Fruit fly (Drosophila melanogaster): Measurements from ENCODE around the gene Skp2.

Skp2 gene

DNA sequence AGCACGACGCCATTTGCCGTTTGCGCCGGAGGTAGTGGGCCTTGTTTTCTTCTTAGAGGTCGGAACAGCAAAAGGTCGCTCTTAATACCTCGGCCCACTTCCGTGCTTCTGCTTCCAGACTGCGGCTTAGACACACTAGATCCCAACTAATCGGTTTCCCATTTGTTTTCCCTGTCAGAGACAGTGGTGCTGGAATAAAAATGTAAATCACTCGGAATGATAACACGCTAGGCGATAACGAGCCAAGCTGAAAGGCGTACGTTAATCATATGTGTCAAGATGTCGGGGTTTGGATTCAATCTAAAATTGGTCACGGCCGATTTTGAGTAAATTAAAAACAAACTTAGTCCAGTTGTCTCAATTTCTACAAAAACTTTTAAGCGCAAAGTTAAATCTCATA is 42.8 kb downstream of the Skp2 start, which contains the start of gene Nepl11:
Gene Nepl11, minus strand, starts transcription at position 152 of the 400 bp plus-strand sequence.
- no peak for TF ChIP-seq usp (GFP tag; optimal IDR thresholded peaks at IDR 0.05)
- TF ChIP-seq Dll (optimal IDR thresholded peaks at IDR 0.05): no peak
- no peak for TF ChIP-seq pan (optimal IDR thresholded peaks at IDR 0.05)
- TF ChIP-seq psq (optimal IDR thresholded peaks at IDR 0.05): no peak
- TF ChIP-seq EcR (GFP tag; optimal IDR thresholded peaks at IDR 0.05): no peak

DNA sequence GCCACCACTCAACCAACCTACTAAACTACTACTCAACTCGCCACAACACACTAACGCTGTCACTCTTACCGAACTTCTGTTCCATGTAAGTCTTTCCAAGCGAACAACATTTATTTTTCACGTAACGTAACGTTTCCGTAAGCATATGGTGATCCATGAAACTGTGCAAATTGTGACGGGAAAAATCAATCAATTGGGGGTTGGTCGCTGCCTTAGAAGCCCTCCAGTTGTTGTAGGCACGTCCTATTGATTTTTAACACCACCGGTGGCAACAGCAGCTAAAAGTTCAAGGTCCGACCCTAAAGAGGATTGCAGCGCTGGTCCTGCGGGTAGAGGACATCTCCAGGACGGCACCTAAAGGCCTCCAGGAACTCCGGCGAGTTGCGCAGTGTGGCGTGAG is 45.3 kb downstream of the Skp2 start:
- TF ChIP-seq pan (optimal IDR thresholded peaks at IDR 0.05) (no peak), CG8478 (optimal IDR thresholded peaks at IDR 0.05) (no peak), usp (GFP tag; optimal IDR thresholded peaks at IDR 0.05) (no peak), Dll (optimal IDR thresholded peaks at IDR 0.05) (no peak), EcR (GFP tag; optimal IDR thresholded peaks at IDR 0.05) (no peak), psq (optimal IDR thresholded peaks at IDR 0.05) (no peak)

DNA sequence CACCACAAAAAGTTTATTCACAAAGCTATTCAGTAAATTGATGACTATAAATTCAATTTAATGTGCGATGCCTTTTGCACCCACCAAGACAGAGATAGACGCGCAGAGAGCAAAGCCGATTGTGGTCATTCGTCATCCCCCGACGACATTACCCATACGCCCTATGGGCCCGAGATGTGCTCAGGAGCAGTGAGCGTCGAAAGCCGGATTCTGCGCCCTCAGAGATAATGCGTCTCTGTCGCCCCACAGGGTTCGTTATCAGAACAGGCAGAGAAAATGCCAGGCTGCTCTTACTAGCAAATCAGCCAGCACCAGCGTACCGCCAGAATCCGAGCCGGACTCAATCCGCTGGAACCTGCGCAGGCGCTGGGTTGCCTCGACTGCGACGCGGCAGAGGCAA is 46.2 kb downstream of the Skp2 start:
- TF ChIP-seq psq (optimal IDR thresholded peaks at IDR 0.05) (no peak), Dll (optimal IDR thresholded peaks at IDR 0.05) (no peak), pan (optimal IDR thresholded peaks at IDR 0.05) (no peak), CG8478 (optimal IDR thresholded peaks at IDR 0.05) (no peak), usp (GFP tag; optimal IDR thresholded peaks at IDR 0.05) (no peak), EcR (GFP tag; optimal IDR thresholded peaks at IDR 0.05) (no peak)
